Worm (Caenorhabditis elegans): Measurements from ENCODE around the gene acr-20.

- TF ChIP-seq ama-1 (optimal IDR thresholded peaks at IDR 0.05) (no peak), hmbx-1 (tag; optimal IDR thresholded peaks at IDR 0.05) (no peak), ets-7 (tag; optimal IDR thresholded peaks at IDR 0.05) (no peak), flt-1 (GFP tag; IDR thresholded peaks at IDR 0.05) (no peak), tbx-37 (GFP tag; conservative IDR thresholded peaks at IDR 0.05) (no peak), hnd-1 (tag; optimal IDR thresholded peaks at IDR 0.05) (no peak)
These were observed 30.6 kb upstream of the acr-20 start, which contains the start of gene F26H11.4 for ce11 chrII:14408312-14408711.

Measured in whole organism, early embryonic.